Worm (Caenorhabditis elegans) whole organism, L4 larva: Measurements from ENCODE around the gene fbxl-4.

Source experiments
- D1046.2 ChIP-seq: fragments of 200-800 bp; sonication (Bioruptor generic); IDR thresholded peaks from 2 replicates; pipeline ENCODE4 v1.3.6; 2022; ENCODE audit warnings: missing genetic modification characterization, missing compliant biosample characterization
- F26F4.8 ChIP-seq: fragments of 200-800 bp; sonication (Bioruptor generic); conservative IDR thresholded peaks from 2 replicates; pipeline ENCODE4 v1.3.6; 2022; ENCODE audit warnings: missing genetic modification characterization, missing compliant biosample characterization
- F37D6.2 ChIP-seq: sonication (generic microtip); optimal IDR thresholded peaks from 2 replicates; lab custom pipeline; 2016; ENCODE audit warnings: mild to moderate bottlenecking, missing genetic modification characterization, missing compliant biosample characterization
- F44E2.7 ChIP-seq: fragments of 200-800 bp; sonication (Bioruptor generic); IDR thresholded peaks from 2 replicates; pipeline ENCODE4 v2.1.2; 2022; ENCODE audit warnings: missing genetic modification characterization, missing compliant biosample characterization
- R02D3.7 ChIP-seq: fragments of 150-350 bp; sonication (generic microtip); optimal IDR thresholded peaks from 3 replicates; lab custom pipeline; 2014; ENCODE audit warnings: missing biosample characterization, missing genetic modification characterization
- Y105C5A.15 ChIP-seq: fragments of 200-800 bp; sonication (Bioruptor generic); IDR thresholded peaks from 2 replicates; pipeline ENCODE4 v1.3.6; 2022; ENCODE audit warnings: missing genetic modification characterization, missing compliant biosample characterization
- ZK546.5 ChIP-seq, 2 experiments: sonication (generic microtip); optimal IDR thresholded peaks; 2 replicates each; lab custom pipeline; 2017; ENCODE audit warnings: missing biosample characterization in 2 of 2, missing genetic modification characterization in 2 of 2
- aha-1 ChIP-seq: fragments of 150-350 bp; peaks from one replicate; lab custom pipeline; 2014; ENCODE audit warnings: missing biosample characterization, missing genetic modification characterization
- ceh-32 ChIP-seq: sonication (generic microtip); optimal IDR thresholded peaks from 2 replicates; lab custom pipeline; 2016; ENCODE audit warnings: mild to moderate bottlenecking, missing genetic modification characterization, missing compliant biosample characterization; ENCODE audit not compliant: poor library complexity
- ceh-44 ChIP-seq: fragments of 200-800 bp; sonication (Bioruptor generic); IDR thresholded peaks from 2 replicates; pipeline ENCODE4 v1.3.6; 2022; ENCODE audit warnings: missing genetic modification reagents, missing genetic modification characterization, missing compliant biosample characterization
- ceh-62 ChIP-seq: sonication (generic microtip); optimal IDR thresholded peaks from 2 replicates; lab custom pipeline; 2017; ENCODE audit warnings: missing biosample characterization, missing genetic modification characterization
- ceh-82 ChIP-seq: sonication (generic microtip); optimal IDR thresholded peaks from 2 replicates; lab custom pipeline; 2017; ENCODE audit warnings: missing biosample characterization, missing genetic modification characterization
- ces-1 ChIP-seq: fragments of 150-350 bp; sonication (generic microtip); optimal IDR thresholded peaks from 4 replicates; lab custom pipeline; 2014; ENCODE audit warnings: missing biosample characterization, missing genetic modification reagents, missing genetic modification characterization
- cey-2 ChIP-seq: sonication (generic microtip); optimal IDR thresholded peaks from 3 replicates; lab custom pipeline; 2017; ENCODE audit warnings: missing genetic modification characterization, mild to moderate bottlenecking, missing compliant biosample characterization, antibody characterized with exemption, borderline replicate concordance; ENCODE audit not compliant: insufficient read depth
- daf-12 ChIP-seq: fragments of 150-350 bp; optimal IDR thresholded peaks from 2 replicates; lab custom pipeline; 2014; ENCODE audit warnings: missing biosample characterization, missing genetic modification reagents, missing genetic modification characterization
- daf-16 ChIP-seq, 3 experiments: sonication (generic microtip); optimal IDR thresholded peaks; 2 replicates each; lab custom pipeline; 2016 to 2017; ENCODE audit warnings: missing genetic modification characterization in 3 of 3, missing genetic modification reagents in 3 of 3, mild to moderate bottlenecking in 2 of 3, missing compliant biosample characterization in 2 of 3, missing biosample characterization in 1 of 3, moderate library complexity in 1 of 3
- dmd-6 ChIP-seq: fragments of 200-800 bp; sonication (Bioruptor generic); IDR thresholded peaks from 2 replicates; pipeline ENCODE4 v1.3.6; 2022; ENCODE audit warnings: missing genetic modification reagents, missing genetic modification characterization, missing compliant biosample characterization
- dmd-9 ChIP-seq: fragments of 200-800 bp; sonication (Bioruptor generic); IDR thresholded peaks from 2 replicates; pipeline ENCODE4 v1.3.6; 2022; ENCODE audit warnings: missing genetic modification reagents, missing genetic modification characterization, missing compliant biosample characterization
- dve-1 ChIP-seq: sonication (generic microtip); optimal IDR thresholded peaks from 2 replicates; lab custom pipeline; 2017; ENCODE audit warnings: antibody characterized with exemption, mild to moderate bottlenecking, missing genetic modification characterization, missing compliant biosample characterization; ENCODE audit not compliant: insufficient read depth
- hif-1 ChIP-seq, 2 experiments: sonication (generic microtip); optimal IDR thresholded peaks; 2 replicates each; lab custom pipeline; 2016 to 2017; ENCODE audit warnings: missing compliant biosample characterization in 2 of 2, missing genetic modification characterization in 2 of 2, missing genetic modification reagents in 2 of 2, missing genotype in 2 of 2, mild to moderate bottlenecking in 1 of 2
- hlh-30 ChIP-seq: sonication (generic microtip); optimal IDR thresholded peaks from 2 replicates; lab custom pipeline; 2017; ENCODE audit warnings: antibody characterized with exemption, mild to moderate bottlenecking, missing genetic modification characterization, missing compliant biosample characterization; ENCODE audit not compliant: insufficient read depth
- lin-1 ChIP-seq: fragments of 200-800 bp; sonication (Bioruptor generic); IDR thresholded peaks from 2 replicates; pipeline ENCODE4 v1.3.6; 2022; ENCODE audit warnings: missing genetic modification reagents, missing genetic modification characterization, missing compliant biosample characterization
- lin-13 ChIP-seq: fragments of 150-350 bp; optimal IDR thresholded peaks from 2 replicates; lab custom pipeline; 2014; ENCODE audit warnings: missing biosample characterization, missing genetic modification reagents, missing genetic modification characterization
- lin-29 ChIP-seq: fragments of 200-800 bp; sonication (Bioruptor generic); IDR thresholded peaks from 2 replicates; pipeline ENCODE4 v1.3.6; 2022; ENCODE audit warnings: missing genetic modification reagents, missing genetic modification characterization, missing compliant biosample characterization
- lir-3 ChIP-seq: sonication (generic microtip); optimal IDR thresholded peaks from 2 replicates; lab custom pipeline; 2016; ENCODE audit warnings: mild to moderate bottlenecking, missing genetic modification characterization, missing compliant biosample characterization
- nhr-111 ChIP-seq: fragments of 200-800 bp; sonication (Bioruptor generic); optimal IDR thresholded peaks from 2 replicates; lab custom pipeline; 2018; ENCODE audit warnings: mild to moderate bottlenecking, missing genetic modification characterization, missing compliant biosample characterization
- nhr-76 ChIP-seq: fragments of 150-350 bp; optimal IDR thresholded peaks from 2 replicates; lab custom pipeline; 2014; ENCODE audit warnings: missing biosample characterization, missing genetic modification characterization
- pha-4 ChIP-seq, 2 experiments: fragments of 150-350 bp in 1 of 2; fragments of 200-800 bp in 1 of 2; sonication (Bioruptor generic) in 1 of 2; IDR thresholded peaks in 1 of 2; optimal IDR thresholded peaks in 1 of 2; 2 replicates each; pipeline versions ENCODE4 v1.3.6 to Lab custom; 2014 to 2022; ENCODE audit warnings: missing genetic modification characterization in 2 of 2, missing genetic modification reagents in 2 of 2, missing biosample characterization in 1 of 2, missing compliant biosample characterization in 1 of 2
- php-3 ChIP-seq: fragments of 200-800 bp; sonication (Bioruptor generic); IDR thresholded peaks from 2 replicates; pipeline ENCODE4 v1.3.6; 2022; ENCODE audit warnings: missing genetic modification reagents, missing genetic modification characterization, missing compliant biosample characterization
- rbr-2 ChIP-seq: sonication (generic microtip); optimal IDR thresholded peaks from 2 replicates; lab custom pipeline; 2016; ENCODE audit warnings: missing genotype, missing genetic modification characterization, missing compliant biosample characterization
- saeg-2 ChIP-seq: fragments of 200-800 bp; sonication (Bioruptor generic); IDR thresholded peaks from 2 replicates; pipeline ENCODE4 v1.3.6; 2022; ENCODE audit warnings: missing genetic modification reagents, missing genetic modification characterization, missing compliant biosample characterization
- sdz-12 ChIP-seq: fragments of 200-800 bp; sonication (Bioruptor generic); optimal IDR thresholded peaks from 2 replicates; lab custom pipeline; 2018; ENCODE audit warnings: mild to moderate bottlenecking, missing genetic modification characterization, missing compliant biosample characterization
- tra-1 ChIP-seq: fragments of 200-800 bp; sonication (Bioruptor generic); IDR thresholded peaks from 2 replicates; pipeline ENCODE4 v1.3.6; 2022; ENCODE audit warnings: missing genetic modification reagents, missing genetic modification characterization, missing compliant biosample characterization
- unc-130 ChIP-seq: sonication (generic microtip); optimal IDR thresholded peaks from 2 replicates; lab custom pipeline; 2016; ENCODE audit warnings: missing genetic modification reagents, missing genetic modification characterization, missing compliant biosample characterization
- unc-62 ChIP-seq, 3 experiments: fragments of 150-350 bp in 1 of 3; sonication (generic microtip); optimal IDR thresholded peaks in 2 of 3; peaks in 1 of 3; 1 replicate in 1 of 3; 2 replicates in 2 of 3; lab custom pipeline; 2014 to 2017; ENCODE audit warnings: missing biosample characterization in 3 of 3, missing genetic modification characterization in 3 of 3, missing genetic modification reagents in 3 of 3, missing genotype in 1 of 3
- vab-7 ChIP-seq: fragments of 200-800 bp; sonication (Bioruptor generic); IDR thresholded peaks from 2 replicates; pipeline ENCODE4 v1.3.6; 2022; ENCODE audit warnings: missing genetic modification reagents, missing genetic modification characterization, missing compliant biosample characterization
- zag-1 ChIP-seq: fragments of 150-350 bp; optimal IDR thresholded peaks from 2 replicates; lab custom pipeline; 2014; ENCODE audit warnings: missing biosample characterization, missing genetic modification characterization
- zfp-2 ChIP-seq: sonication (generic microtip); optimal IDR thresholded peaks from 2 replicates; lab custom pipeline; 2016; ENCODE audit warnings: mild to moderate bottlenecking, missing genetic modification characterization, missing compliant biosample characterization
- zip-11 ChIP-seq: fragments of 200-800 bp; sonication (Bioruptor generic); IDR thresholded peaks from 2 replicates; pipeline ENCODE4 v1.3.6; 2022; ENCODE audit warnings: missing genetic modification characterization, missing compliant biosample characterization
- ztf-11 ChIP-seq: fragments of 150-350 bp; optimal IDR thresholded peaks from 2 replicates; lab custom pipeline; 2014; ENCODE audit warnings: missing biosample characterization, missing genetic modification characterization

Gene fbxl-4

ce11 chrX:6551073-6551652 lies 37.4 kb upstream of the fbxl-4 start (continued):
- no peak for TF ChIP-seq daf-16 (GFP tag; optimal IDR thresholded peaks at IDR 0.05; lab: Kevin White, UChicago)
- peak; percentile 34 for TF ChIP-seq daf-16 (tag; optimal IDR thresholded peaks at IDR 0.05; lab: Kevin White, UChicago)
- TF ChIP-seq lin-29, result no peak
- TF ChIP-seq zip-11, result no peak
- no peak for TF ChIP-seq cey-2 (tag; lab: Kevin White, UChicago)
- no peak for TF ChIP-seq F37D6.2 (tag; lab: Kevin White, UChicago)
- no peak for TF ChIP-seq daf-12
- no peak for TF ChIP-seq dmd-9 (GFP tag; lab: Robert Waterston, UW)
- no peak for TF ChIP-seq zfp-2
- no peak for TF ChIP-seq ces-1 (GFP tag; lab: Kevin White, UChicago)
- no peak for TF ChIP-seq dmd-6 (GFP tag; lab: Robert Waterston, UW)
- TF ChIP-seq unc-130 (GFP tag; lab: Kevin White, UChicago), result no peak
- no peak for TF ChIP-seq F44E2.7 (GFP tag; lab: Robert Waterston, UW)
- no peak for TF ChIP-seq php-3 (GFP tag; lab: Robert Waterston, UW)
- no peak for TF ChIP-seq tra-1 (GFP tag; lab: Robert Waterston, UW)
- peak; percentile 51 for TF ChIP-seq aha-1 (tag; lab: Kevin White, UChicago)
- TF ChIP-seq lin-1 (GFP tag; lab: Robert Waterston, UW), result no peak
- TF ChIP-seq lin-13 (GFP tag; lab: Kevin White, UChicago), result no peak
- TF ChIP-seq ceh-44 (GFP tag; lab: Robert Waterston, UW), result no peak
- no peak for TF ChIP-seq sdz-12
- TF ChIP-seq nhr-76 (tag; lab: Kevin White, UChicago), result no peak
- TF ChIP-seq rbr-2, result no peak
- no peak for TF ChIP-seq R02D3.7
- no peak for TF ChIP-seq pha-4 (GFP tag; IDR thresholded peaks at IDR 0.05; lab: Robert Waterston, UW)
- TF ChIP-seq pha-4 (tag; optimal IDR thresholded peaks at IDR 0.05; lab: Kevin White, UChicago), result no peak
- TF ChIP-seq ceh-62 (tag; lab: Kevin White, UChicago), result no peak
- no peak for TF ChIP-seq ztf-11 (tag; lab: Kevin White, UChicago)
- TF ChIP-seq Y105C5A.15, result no peak
- TF ChIP-seq saeg-2 (GFP tag; lab: Robert Waterston, UW), result no peak
- no peak for TF ChIP-seq nhr-111 (GFP tag; lab: Kevin White, UChicago)
- TF ChIP-seq ceh-32, result no peak
- TF ChIP-seq ceh-82, result no peak
- no peak for TF ChIP-seq vab-7 (GFP tag; lab: Robert Waterston, UW)
- no peak for TF ChIP-seq D1046.2 (GFP tag; lab: Robert Waterston, UW)
- no peak for TF ChIP-seq hif-1 (tag; optimal IDR thresholded peaks at IDR 0.05; lab: Kevin White, UChicago)
- TF ChIP-seq lir-3 (tag; lab: Kevin White, UChicago), result no peak
- no peak for TF ChIP-seq ZK546.5 (tag; optimal IDR thresholded peaks at IDR 0.05; lab: Kevin White, UChicago)
- peak; percentile 25 for TF ChIP-seq dve-1
- peak; percentile 33 for TF ChIP-seq hlh-30 (tag; lab: Kevin White, UChicago)
- no peak for TF ChIP-seq zag-1 (tag; lab: Kevin White, UChicago)
- peak in 1 of 2 experiments; percentile 82 for TF ChIP-seq unc-62 (GFP tag; optimal IDR thresholded peaks at IDR 0.05 in 1 of 2; lab: Kevin White, UChicago)
- no peak for TF ChIP-seq unc-62 (tag; optimal IDR thresholded peaks at IDR 0.05; lab: Kevin White, UChicago)
- no peak for TF ChIP-seq F26F4.8 (GFP tag; lab: Robert Waterston, UW)
